Worm (Caenorhabditis elegans) whole organism, late embryonic: ENCODE results near the gene tbb-1.

Experiments used
- C08G9.2 ChIP-seq: sonication (generic microtip); optimal IDR thresholded peaks from 2 replicates; lab custom pipeline; 2016; ENCODE audit warnings: mild to moderate bottlenecking, missing genetic modification characterization, moderate library complexity, missing compliant biosample characterization
- C38D4.7 ChIP-seq: fragments of 200-800 bp; sonication (Bioruptor generic); optimal IDR thresholded peaks from 2 replicates; lab custom pipeline; 2018; ENCODE audit warnings: mild to moderate bottlenecking, missing genetic modification characterization, moderate library complexity, missing compliant biosample characterization
- T23F11.4 ChIP-seq: fragments of 200-800 bp; sonication (Bioruptor generic); optimal IDR thresholded peaks from 2 replicates; lab custom pipeline; 2018; ENCODE audit warnings: mild to moderate bottlenecking, missing genetic modification characterization, missing compliant biosample characterization
- Y22D7AL.16 ChIP-seq: sonication (generic microtip); optimal IDR thresholded peaks from 2 replicates; lab custom pipeline; 2016; ENCODE audit warnings: missing genetic modification characterization, missing compliant biosample characterization
- ama-1 ChIP-seq: fragments of 150-350 bp; optimal IDR thresholded peaks from 2 replicates; lab custom pipeline; 2014
- ceh-14 ChIP-seq: sonication (generic microtip); optimal IDR thresholded peaks from 2 replicates; lab custom pipeline; 2016; ENCODE audit warnings: missing genotype, missing genetic modification characterization, missing compliant biosample characterization
- ceh-18 ChIP-seq: sonication (generic microtip); optimal IDR thresholded peaks from 2 replicates; lab custom pipeline; 2016; ENCODE audit warnings: missing genetic modification characterization, missing compliant biosample characterization
- ceh-22 ChIP-seq: sonication (generic microtip); optimal IDR thresholded peaks from 2 replicates; lab custom pipeline; 2017; ENCODE audit warnings: missing biosample characterization, missing genetic modification characterization
- ceh-24 ChIP-seq: sonication (generic microtip); optimal IDR thresholded peaks from 2 replicates; lab custom pipeline; 2016; ENCODE audit warnings: mild to moderate bottlenecking, missing genetic modification characterization, missing compliant biosample characterization
- ceh-31 ChIP-seq: sonication (generic microtip); optimal IDR thresholded peaks from 2 replicates; lab custom pipeline; 2016; ENCODE audit warnings: missing genetic modification characterization, missing compliant biosample characterization
- ceh-34 ChIP-seq: sonication (generic microtip); optimal IDR thresholded peaks from 2 replicates; lab custom pipeline; 2016; ENCODE audit warnings: mild to moderate bottlenecking, missing genetic modification characterization, missing compliant biosample characterization
- ceh-45 ChIP-seq: fragments of 200-800 bp; sonication (Bioruptor generic); IDR thresholded peaks from 2 replicates; pipeline ENCODE4 v1.3.6; 2022; ENCODE audit warnings: missing genetic modification reagents, missing genetic modification characterization, missing compliant biosample characterization
- ceh-48 ChIP-seq: sonication (generic microtip); optimal IDR thresholded peaks from 2 replicates; lab custom pipeline; 2016; ENCODE audit warnings: missing genetic modification characterization, inconsistent platforms, missing compliant biosample characterization
- ceh-6 ChIP-seq: fragments of 200-800 bp; sonication (Bioruptor generic); optimal IDR thresholded peaks from 2 replicates; lab custom pipeline; 2018; ENCODE audit warnings: mild to moderate bottlenecking, missing genetic modification characterization, missing compliant biosample characterization
- ceh-9 ChIP-seq: sonication (generic microtip); optimal IDR thresholded peaks from 2 replicates; lab custom pipeline; 2016; ENCODE audit warnings: mild to moderate bottlenecking, missing genetic modification characterization, inconsistent platforms, missing compliant biosample characterization
- che-1 ChIP-seq: sonication (generic microtip); optimal IDR thresholded peaks from 2 replicates; lab custom pipeline; 2016; ENCODE audit warnings: mild to moderate bottlenecking, missing genetic modification characterization, missing compliant biosample characterization
- dmd-4 ChIP-seq: sonication (generic microtip); optimal IDR thresholded peaks from 2 replicates; lab custom pipeline; 2016; ENCODE audit warnings: borderline replicate concordance, missing genetic modification characterization, missing compliant biosample characterization
- dve-1 ChIP-seq: sonication (generic microtip); optimal IDR thresholded peaks from 2 replicates; lab custom pipeline; 2017; ENCODE audit warnings: antibody characterized with exemption, mild to moderate bottlenecking, missing genetic modification characterization, missing compliant biosample characterization
- elt-2 ChIP-seq: sonication (generic microtip); optimal IDR thresholded peaks from 2 replicates; lab custom pipeline; 2016; ENCODE audit warnings: missing genetic modification reagents, missing genetic modification characterization, missing compliant biosample characterization
- fax-1 ChIP-seq: sonication (generic microtip); optimal IDR thresholded peaks from 2 replicates; lab custom pipeline; 2016; ENCODE audit warnings: missing genotype, missing genetic modification characterization, missing compliant biosample characterization
- fkh-6 ChIP-seq: sonication (generic microtip); optimal IDR thresholded peaks from 2 replicates; lab custom pipeline; 2016; ENCODE audit warnings: missing genetic modification characterization, missing compliant biosample characterization
- gmeb-2 ChIP-seq: sonication (generic microtip); optimal IDR thresholded peaks from 2 replicates; lab custom pipeline; 2016; ENCODE audit warnings: missing genetic modification characterization, inconsistent platforms, missing compliant biosample characterization
- hlh-13 ChIP-seq: fragments of 200-800 bp; sonication (Bioruptor generic); optimal IDR thresholded peaks from 2 replicates; lab custom pipeline; 2018; ENCODE audit warnings: mild to moderate bottlenecking, missing genetic modification characterization, missing compliant biosample characterization
- hlh-15 ChIP-seq: sonication (generic microtip); optimal IDR thresholded peaks from 2 replicates; lab custom pipeline; 2016; ENCODE audit warnings: missing genetic modification characterization, missing compliant biosample characterization
- hlh-30 ChIP-seq: sonication (generic microtip); optimal IDR thresholded peaks from 2 replicates; lab custom pipeline; 2017; ENCODE audit warnings: antibody characterized with exemption, missing genetic modification characterization, missing compliant biosample characterization; ENCODE audit not compliant: insufficient read depth
- mec-3 ChIP-seq: sonication (generic microtip); optimal IDR thresholded peaks from 2 replicates; lab custom pipeline; 2016; ENCODE audit warnings: borderline replicate concordance, missing genetic modification characterization, missing compliant biosample characterization
- nfya-1 ChIP-seq: sonication (generic microtip); optimal IDR thresholded peaks from 2 replicates; lab custom pipeline; 2017; ENCODE audit warnings: missing genetic modification characterization, mild to moderate bottlenecking, missing compliant biosample characterization, antibody characterized with exemption, moderate library complexity
- pha-2 ChIP-seq: sonication (generic microtip); optimal IDR thresholded peaks from 2 replicates; lab custom pipeline; 2017; ENCODE audit warnings: mild to moderate bottlenecking, missing genetic modification characterization, missing compliant biosample characterization
- pros-1 ChIP-seq: fragments of 150-350 bp; optimal IDR thresholded peaks from 2 replicates; lab custom pipeline; 2014; ENCODE audit warnings: missing biosample characterization, missing genetic modification reagents, missing genetic modification characterization
- rnt-1 ChIP-seq: sonication (generic microtip); optimal IDR thresholded peaks from 2 replicates; lab custom pipeline; 2016; ENCODE audit warnings: missing genetic modification characterization, missing compliant biosample characterization
- sdc-2 ChIP-seq: sonication (generic microtip); optimal IDR thresholded peaks from 2 replicates; lab custom pipeline; 2016; ENCODE audit warnings: missing genotype, missing genetic modification characterization, missing compliant biosample characterization
- syd-9 ChIP-seq: sonication (generic microtip); optimal IDR thresholded peaks from 2 replicates; lab custom pipeline; 2016; ENCODE audit warnings: mild to moderate bottlenecking, missing genetic modification characterization, moderate library complexity, missing compliant biosample characterization
- tbx-2 ChIP-seq: sonication (generic microtip); optimal IDR thresholded peaks from 2 replicates; lab custom pipeline; 2016; ENCODE audit warnings: missing genetic modification characterization, missing compliant biosample characterization
- unc-3 ChIP-seq, 2 experiments: fragments of 200-800 bp in 1 of 2; sonication (Bioruptor generic) in 1 of 2; sonication (generic microtip) in 1 of 2; conservative IDR thresholded peaks in 1 of 2; optimal IDR thresholded peaks in 1 of 2; 2 replicates each; pipeline versions ENCODE4 v1.3.6 to Lab custom; 2016 to 2022; ENCODE audit warnings: missing compliant biosample characterization in 2 of 2, missing genetic modification characterization in 2 of 2, missing genetic modification reagents in 1 of 2
- unc-42 ChIP-seq: sonication (generic microtip); optimal IDR thresholded peaks from 2 replicates; lab custom pipeline; 2016; ENCODE audit warnings: missing genotype, missing genetic modification characterization, missing compliant biosample characterization
- unc-55 ChIP-seq: sonication (generic microtip); optimal IDR thresholded peaks from 2 replicates; lab custom pipeline; 2017; ENCODE audit warnings: missing biosample characterization, missing genetic modification reagents, missing genetic modification characterization

tbb-1 gene

DNA sequence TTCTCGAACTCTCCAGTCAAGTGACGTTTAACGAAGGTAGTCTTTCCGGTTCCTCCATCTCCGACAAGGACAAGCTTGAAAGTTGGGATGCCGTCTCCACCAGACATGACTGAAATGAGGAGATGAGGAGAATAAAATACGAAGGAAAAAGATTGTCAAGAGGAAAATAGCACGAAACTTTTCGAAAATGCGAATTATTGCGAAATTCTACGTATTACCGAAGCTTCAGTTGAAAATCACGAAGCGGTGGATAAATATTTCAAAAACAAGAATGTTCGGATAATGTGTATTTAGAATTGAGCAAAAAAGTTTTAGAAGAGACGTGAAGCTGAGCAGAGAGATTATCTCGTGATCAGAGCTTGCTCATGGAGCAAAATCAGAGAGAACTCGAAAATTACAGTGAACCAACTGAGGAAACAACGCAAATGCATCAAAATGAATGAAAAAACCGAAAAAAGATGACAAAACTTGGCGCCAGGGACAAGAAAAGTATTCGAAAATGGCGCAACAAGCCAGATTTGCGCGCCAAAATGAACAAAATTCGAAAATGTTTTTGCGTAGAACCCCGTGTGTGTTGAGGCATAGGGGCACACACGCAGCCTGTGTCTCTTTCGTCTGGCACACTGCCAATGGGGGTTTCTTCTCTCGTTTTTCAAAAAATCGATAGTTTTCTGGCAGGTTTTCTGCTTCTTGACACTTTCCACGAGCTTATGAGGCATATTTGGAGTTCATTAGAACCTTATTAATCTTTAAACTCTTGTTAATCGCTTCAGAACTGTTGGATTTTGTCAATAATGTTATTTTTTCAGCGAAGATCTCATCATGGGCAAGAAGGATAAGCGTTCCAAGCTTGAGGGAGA, 5.6 kb upstream of the tbb-1 start, which contains the start of the genes ran-1 and dkc-1:
Gene ran-1, minus strand, starts transcription at position 109 of the 860 bp plus-strand sequence.
Gene dkc-1, plus strand, starts transcription at position 810 of the 860 bp plus-strand sequence.
- TF ChIP-seq ceh-22 (tag; lab: Kevin White, UChicago) (no peak), pros-1 (tag; lab: Kevin White, UChicago) (no peak), hlh-30 (tag; lab: Kevin White, UChicago) (peak; percentile 49), hlh-13 (GFP tag; lab: Kevin White, UChicago) (no peak), ceh-31 (peak; percentile 49), nfya-1 (peak; percentile 92), elt-2 (tag; lab: Kevin White, UChicago) (peak; percentile 18), tbx-2 (peak; percentile 9), dve-1 (peak; percentile 49), fax-1 (tag; lab: Kevin White, UChicago) (no peak), ceh-34 (tag; lab: Kevin White, UChicago) (peak; percentile 8), ceh-18 (tag; lab: Kevin White, UChicago) (peak; percentile 54), C38D4.7 (GFP tag; lab: Kevin White, UChicago) (no peak), T23F11.4 (GFP tag; lab: Kevin White, UChicago) (no peak), rnt-1 (peak; percentile 2), unc-42 (tag; lab: Kevin White, UChicago) (peak; percentile 27), pha-2 (no peak), unc-55 (peak; percentile 78), ceh-48 (tag; lab: Kevin White, UChicago) (peak; percentile 75)
- TF ChIP-seq, all 69 proteins: peak for 12

- TF ChIP-seq Y22D7AL.16 (tag; lab: Kevin White, UChicago) (no peak), syd-9 (tag; lab: Kevin White, UChicago) (no peak), sdc-2 (tag; lab: Kevin White, UChicago) (no peak), rnt-1 (no peak), unc-3 (GFP tag; conservative IDR thresholded peaks at IDR 0.05; lab: Robert Waterston, UW) (no peak), unc-3 (tag; optimal IDR thresholded peaks at IDR 0.05; lab: Kevin White, UChicago) (no peak), hlh-15 (tag; lab: Kevin White, UChicago) (no peak), ceh-9 (tag; lab: Kevin White, UChicago) (no peak), dve-1 (no peak), mec-3 (tag; lab: Kevin White, UChicago) (no peak), pha-2 (no peak), ceh-45 (no peak), fkh-6 (tag; lab: Kevin White, UChicago) (no peak)
Measured at ce11 chrIII:10746406-10746807, 4.2 kb upstream of the tbb-1 start.

- TF ChIP-seq sdc-2 (tag; lab: Kevin White, UChicago) (no peak), ceh-22 (tag; lab: Kevin White, UChicago) (no peak), Y22D7AL.16 (tag; lab: Kevin White, UChicago) (no peak), ceh-24 (tag; lab: Kevin White, UChicago) (no peak), hlh-13 (GFP tag; lab: Kevin White, UChicago) (no peak), che-1 (no peak), C08G9.2 (tag; lab: Kevin White, UChicago) (no peak), dmd-4 (tag; lab: Kevin White, UChicago) (no peak), fkh-6 (tag; lab: Kevin White, UChicago) (no peak), ceh-14 (no peak), gmeb-2 (no peak), ama-1 (no peak), ceh-6 (no peak), pros-1 (tag; lab: Kevin White, UChicago) (no peak)
Measured at ce11 chrIII:10740518-10740917, 1.7 kb downstream of the tbb-1 start, which contains the start of gene K01G5.8. K01G5.8 (minus strand) TSS chrIII:10740772.
